Worm (Caenorhabditis elegans) whole organism, young adult: Measurements from ENCODE around the gene F25D1.8.

Experiments used
- B0019.2 ChIP-seq: fragments of 200-800 bp; sonication (Bioruptor generic); conservative IDR thresholded peaks from 2 replicates; pipeline ENCODE4 v1.3.6; 2022; ENCODE audit warnings: missing genetic modification reagents, missing genetic modification characterization, missing compliant biosample characterization
- B0035.1 ChIP-seq: sonication (generic microtip); optimal IDR thresholded peaks from 2 replicates; lab custom pipeline; 2016; ENCODE audit warnings: missing genetic modification characterization, mild to moderate bottlenecking, missing compliant biosample characterization, missing genotype, missing genetic modification reagents
- C06A6.2 ChIP-seq: fragments of 200-800 bp; sonication (Bioruptor generic); conservative IDR thresholded peaks from 2 replicates; pipeline ENCODE4 v1.3.6; 2022; ENCODE audit warnings: missing genetic modification characterization, missing compliant biosample characterization
- C17E4.6 ChIP-seq: fragments of 200-800 bp; sonication (Bioruptor generic); IDR thresholded peaks from 2 replicates; pipeline ENCODE4 v1.3.6; 2022; ENCODE audit warnings: missing genetic modification reagents, missing genetic modification characterization, missing compliant biosample characterization
- D2030.7 ChIP-seq: fragments of 200-800 bp; sonication (Bioruptor generic); IDR thresholded peaks from 2 replicates; pipeline ENCODE4 v1.3.6; 2022; ENCODE audit warnings: missing genetic modification reagents, missing genetic modification characterization, missing compliant biosample characterization
- F10E7.11 ChIP-seq: sonication (generic microtip); optimal IDR thresholded peaks from 2 replicates; lab custom pipeline; 2017; ENCODE audit warnings: mild to moderate bottlenecking, missing genetic modification characterization, moderate library complexity, missing compliant biosample characterization
- F39B2.1 ChIP-seq: fragments of 200-800 bp; sonication (Bioruptor generic); IDR thresholded peaks from 2 replicates; pipeline ENCODE4 v1.3.6; 2022; ENCODE audit warnings: missing genetic modification reagents, missing genetic modification characterization, missing compliant biosample characterization
- F55B11.4 ChIP-seq: sonication (generic microtip); optimal IDR thresholded peaks from 2 replicates; lab custom pipeline; 2016; ENCODE audit warnings: missing compliant biosample characterization, missing genetic modification characterization, borderline replicate concordance; ENCODE audit not compliant: insufficient read depth
- Y53G8AR.9 ChIP-seq: fragments of 200-800 bp; sonication (Bioruptor generic); conservative IDR thresholded peaks from 2 replicates; pipeline ENCODE4 v1.3.6; 2022; ENCODE audit warnings: missing genetic modification reagents, missing genetic modification characterization, missing compliant biosample characterization
- ZK185.1 ChIP-seq: sonication (generic microtip); optimal IDR thresholded peaks from 2 replicates; lab custom pipeline; 2016; ENCODE audit warnings: mild to moderate bottlenecking, missing genetic modification characterization, missing compliant biosample characterization; ENCODE audit not compliant: poor library complexity, severe bottlenecking
- ama-1 ChIP-seq, 3 experiments: fragments of 150-350 bp in 1 of 3; sonication (generic microtip) in 2 of 3; optimal IDR thresholded peaks; 2 replicates each; lab custom pipeline; 2014 to 2018; ENCODE audit warnings: missing biosample characterization in 2 of 3, missing genetic modification characterization in 2 of 3, missing genetic modification reagents in 2 of 3
- aptf-2 ChIP-seq: fragments of 200-800 bp; sonication (Bioruptor generic); conservative IDR thresholded peaks from 2 replicates; pipeline ENCODE4 v1.3.6; 2022; ENCODE audit warnings: missing genetic modification reagents, missing genetic modification characterization, missing compliant biosample characterization
- aptf-3 ChIP-seq: fragments of 200-800 bp; sonication (Bioruptor generic); IDR thresholded peaks from 2 replicates; pipeline ENCODE4 v1.3.6; 2022; ENCODE audit warnings: missing genetic modification characterization, missing compliant biosample characterization
- athp-1 ChIP-seq: sonication (generic microtip); optimal IDR thresholded peaks from 2 replicates; lab custom pipeline; 2017; ENCODE audit warnings: mild to moderate bottlenecking, missing genetic modification characterization, missing compliant biosample characterization
- attf-3 ChIP-seq: fragments of 200-800 bp; sonication (Bioruptor generic); conservative IDR thresholded peaks from 2 replicates; pipeline ENCODE4 v1.3.6; 2022; ENCODE audit warnings: missing genetic modification reagents, missing genetic modification characterization, missing compliant biosample characterization
- attf-5 ChIP-seq: fragments of 200-800 bp; sonication (Bioruptor generic); optimal IDR thresholded peaks from 2 replicates; lab custom pipeline; 2018; ENCODE audit warnings: mild to moderate bottlenecking, missing genetic modification characterization, missing compliant biosample characterization
- ccch-3 ChIP-seq: fragments of 200-800 bp; sonication (Bioruptor generic); optimal IDR thresholded peaks from 2 replicates; lab custom pipeline; 2018; ENCODE audit warnings: mild to moderate bottlenecking, missing genetic modification characterization, missing compliant biosample characterization
- ceh-27 ChIP-seq: fragments of 200-800 bp; sonication (Bioruptor generic); optimal IDR thresholded peaks from 2 replicates; lab custom pipeline; 2018; ENCODE audit warnings: mild to moderate bottlenecking, missing genetic modification characterization, moderate library complexity, missing compliant biosample characterization
- ceh-40 ChIP-seq: fragments of 200-800 bp; sonication (Bioruptor generic); IDR thresholded peaks from 2 replicates; pipeline ENCODE4 v1.3.6; 2022; ENCODE audit warnings: missing genetic modification characterization, missing compliant biosample characterization
- ceh-58 ChIP-seq: fragments of 200-800 bp; sonication (Bioruptor generic); IDR thresholded peaks from 2 replicates; pipeline ENCODE4 v1.3.6; 2022; ENCODE audit warnings: missing genetic modification characterization, missing compliant biosample characterization
- chd-7 ChIP-seq: sonication (generic microtip); optimal IDR thresholded peaks from 2 replicates; lab custom pipeline; 2016; ENCODE audit warnings: mild to moderate bottlenecking, missing genetic modification characterization, moderate library complexity, missing compliant biosample characterization
- dpff-1 ChIP-seq: sonication (generic microtip); optimal IDR thresholded peaks from 2 replicates; lab custom pipeline; 2017; ENCODE audit warnings: mild to moderate bottlenecking, missing genetic modification characterization, missing compliant biosample characterization
- efl-1 ChIP-seq: fragments of 150-350 bp; optimal IDR thresholded peaks from 2 replicates; lab custom pipeline; 2014; ENCODE audit warnings: missing biosample characterization, missing genetic modification reagents, missing genetic modification characterization
- ekl-4 ChIP-seq: fragments of 200-800 bp; sonication (Bioruptor generic); IDR thresholded peaks from 2 replicates; pipeline ENCODE4 v1.3.6; 2022; ENCODE audit warnings: missing genetic modification reagents, missing genetic modification characterization, missing compliant biosample characterization
- ets-4 ChIP-seq: fragments of 200-800 bp; sonication (Bioruptor generic); optimal IDR thresholded peaks from 2 replicates; lab custom pipeline; 2018; ENCODE audit warnings: mild to moderate bottlenecking, missing genetic modification characterization, missing compliant biosample characterization
- fkh-3 ChIP-seq: sonication (generic microtip); optimal IDR thresholded peaks from 2 replicates; lab custom pipeline; 2016; ENCODE audit warnings: mild to moderate bottlenecking, missing genetic modification characterization, missing compliant biosample characterization
- hlh-26 ChIP-seq: fragments of 200-800 bp; sonication (Bioruptor generic); conservative IDR thresholded peaks from 2 replicates; pipeline ENCODE4 v1.3.6; 2022; ENCODE audit warnings: missing genetic modification reagents, missing genetic modification characterization, missing compliant biosample characterization
- hmg-1.2 ChIP-seq: fragments of 200-800 bp; sonication (Bioruptor generic); IDR thresholded peaks from 2 replicates; pipeline ENCODE4 v1.3.6; 2022; ENCODE audit warnings: missing genetic modification reagents, missing genetic modification characterization, missing compliant biosample characterization
- hmg-20 ChIP-seq: fragments of 200-800 bp; sonication (Bioruptor generic); IDR thresholded peaks from 2 replicates; pipeline ENCODE4 v1.3.6; 2022; ENCODE audit warnings: missing genetic modification reagents, missing genetic modification characterization, missing compliant biosample characterization
- hsf-1 ChIP-seq: fragments of 200-800 bp; sonication (Bioruptor generic); IDR thresholded peaks from 2 replicates; pipeline ENCODE4 v1.3.6; 2022; ENCODE audit warnings: missing genetic modification reagents, missing genetic modification characterization, missing compliant biosample characterization
- lag-1 ChIP-seq: fragments of 200-800 bp; sonication (Bioruptor generic); IDR thresholded peaks from 2 replicates; pipeline ENCODE4 v1.3.6; 2022; ENCODE audit warnings: missing genetic modification reagents, missing genetic modification characterization, missing compliant biosample characterization
- lin-26 ChIP-seq: fragments of 200-800 bp; sonication (Bioruptor generic); IDR thresholded peaks from 2 replicates; pipeline ENCODE4 v1.3.6; 2022; ENCODE audit warnings: missing genetic modification reagents, missing genetic modification characterization, missing compliant biosample characterization
- lin-54 ChIP-seq: fragments of 200-800 bp; sonication (Bioruptor generic); optimal IDR thresholded peaks from 2 replicates; lab custom pipeline; 2018; ENCODE audit warnings: mild to moderate bottlenecking, missing genetic modification characterization, missing compliant biosample characterization
- lir-1 ChIP-seq: fragments of 200-800 bp; sonication (Bioruptor generic); conservative IDR thresholded peaks from 2 replicates; pipeline ENCODE4 v1.3.6; 2022; ENCODE audit warnings: missing genetic modification reagents, missing genetic modification characterization, missing compliant biosample characterization
- lsl-1 ChIP-seq: fragments of 200-800 bp; sonication (Bioruptor generic); optimal IDR thresholded peaks from 2 replicates; lab custom pipeline; 2018; ENCODE audit warnings: mild to moderate bottlenecking, missing genetic modification characterization, moderate library complexity, missing compliant biosample characterization
- madf-6 ChIP-seq: fragments of 200-800 bp; sonication (Bioruptor generic); IDR thresholded peaks from 2 replicates; pipeline ENCODE4 v1.3.6; 2022; ENCODE audit warnings: missing genetic modification reagents, missing genetic modification characterization, missing compliant biosample characterization
- mes-4 ChIP-seq: sonication (generic microtip); optimal IDR thresholded peaks from 2 replicates; lab custom pipeline; 2016; ENCODE audit warnings: missing genotype, missing genetic modification characterization, missing compliant biosample characterization
- nfya-1 ChIP-seq: sonication (generic microtip); optimal IDR thresholded peaks from 2 replicates; lab custom pipeline; 2017; ENCODE audit warnings: antibody characterized with exemption, missing compliant biosample characterization, missing genetic modification characterization, borderline replicate concordance; ENCODE audit not compliant: insufficient read depth
- nfya-2 ChIP-seq: fragments of 200-800 bp; sonication (Bioruptor generic); IDR thresholded peaks from 2 replicates; pipeline ENCODE4 v1.3.6; 2022; ENCODE audit warnings: missing genetic modification reagents, missing genetic modification characterization, missing compliant biosample characterization
- nhr-27 ChIP-seq: fragments of 200-800 bp; sonication (Bioruptor generic); optimal IDR thresholded peaks from 2 replicates; lab custom pipeline; 2018; ENCODE audit warnings: mild to moderate bottlenecking, missing genetic modification characterization, moderate library complexity, missing compliant biosample characterization
- nhr-90 ChIP-seq: sonication (generic microtip); optimal IDR thresholded peaks from 2 replicates; lab custom pipeline; 2016; ENCODE audit warnings: missing genotype, mild to moderate bottlenecking, missing genetic modification characterization, missing compliant biosample characterization
- pha-4 ChIP-seq: fragments of 150-350 bp; sonication (generic microtip); optimal IDR thresholded peaks from 2 replicates; lab custom pipeline; 2014; ENCODE audit warnings: missing biosample characterization, missing genetic modification reagents, missing genetic modification characterization
- rec-8 ChIP-seq, 2 experiments: sonication (generic microtip); optimal IDR thresholded peaks; 2 replicates each; lab custom pipeline; 2016; ENCODE audit warnings: mild to moderate bottlenecking in 2 of 2, missing genetic modification characterization in 2 of 2, missing genetic modification reagents in 2 of 2, missing genotype in 2 of 2, missing biosample characterization in 1 of 2, missing compliant biosample characterization in 1 of 2, moderate library complexity in 1 of 2
- repo-1 ChIP-seq: sonication (generic microtip); optimal IDR thresholded peaks from 2 replicates; lab custom pipeline; 2017; ENCODE audit warnings: mild to moderate bottlenecking, missing genetic modification characterization, missing compliant biosample characterization
- sea-2 ChIP-seq: fragments of 200-800 bp; sonication (Bioruptor generic); IDR thresholded peaks from 2 replicates; pipeline ENCODE4 v1.3.6; 2022; ENCODE audit warnings: missing genetic modification characterization, missing compliant biosample characterization
- snpc-3.4 ChIP-seq: sonication (generic microtip); optimal IDR thresholded peaks from 2 replicates; lab custom pipeline; 2017; ENCODE audit warnings: missing genetic modification characterization, mild to moderate bottlenecking, missing compliant biosample characterization, antibody characterized with exemption, moderate library complexity, missing genotype, missing genetic modification reagents
- zim-3 ChIP-seq: sonication (generic microtip); optimal IDR thresholded peaks from 2 replicates; lab custom pipeline; 2017; ENCODE audit warnings: mild to moderate bottlenecking, missing genetic modification characterization, moderate library complexity, missing compliant biosample characterization
- ztf-3 ChIP-seq: fragments of 200-800 bp; sonication (Bioruptor generic); optimal IDR thresholded peaks from 2 replicates; lab custom pipeline; 2018; ENCODE audit warnings: mild to moderate bottlenecking, missing genetic modification characterization, missing compliant biosample characterization

Gene F25D1.8

ce11 chrV:10536808-10537207, 2.4 kb upstream of the F25D1.8 start (continued):
- TF ChIP-seq dpff-1 (tag; lab: Kevin White, UChicago) = no peak
- TF ChIP-seq fkh-3 (tag; lab: Kevin White, UChicago) = no peak
- TF ChIP-seq ets-4 (GFP tag; lab: Kevin White, UChicago) = no peak
- TF ChIP-seq chd-7 = peak; percentile 48
- TF ChIP-seq mes-4 = no peak
- peak; percentile 64 for TF ChIP-seq repo-1 (tag; lab: Kevin White, UChicago)
- peak; percentile 88 for TF ChIP-seq ZK185.1 (tag; lab: Kevin White, UChicago)
- TF ChIP-seq ekl-4 (GFP tag; lab: Robert Waterston, UW) = peak; percentile 79
- TF ChIP-seq zim-3 (tag; lab: Kevin White, UChicago) = no peak
- TF ChIP-seq ceh-27 (GFP tag; lab: Kevin White, UChicago) = peak; percentile 88
- TF ChIP-seq nfya-2 (GFP tag; lab: Robert Waterston, UW) = no peak
- TF ChIP-seq aptf-2 (GFP tag; lab: Robert Waterston, UW) = no peak
- no peak for TF ChIP-seq ama-1 (optimal IDR thresholded peaks at IDR 0.05; lab: Kevin White, UChicago)
- no peak for TF ChIP-seq ama-1 (GFP tag; optimal IDR thresholded peaks at IDR 0.05; lab: Kevin White, UChicago)
- TF ChIP-seq lag-1 (GFP tag; lab: Robert Waterston, UW) = no peak
- no peak for TF ChIP-seq lir-1
- 0 out of 2 replicates have a peak, but pooled peaks have one; percentile 59 for TF ChIP-seq attf-3 (GFP tag; lab: Robert Waterston, UW)
- TF ChIP-seq hlh-26 (GFP tag; lab: Robert Waterston, UW) = no peak
- peak; percentile 94 for TF ChIP-seq lin-54
- no peak for TF ChIP-seq aptf-3 (GFP tag; lab: Robert Waterston, UW)
- TF ChIP-seq hmg-1.2 = peak; percentile 54
- no peak for TF ChIP-seq B0035.1 (tag; lab: Kevin White, UChicago)
- 0 out of 2 replicates have a peak, but pooled peaks have one; percentile 60 for TF ChIP-seq C06A6.2
- TF ChIP-seq madf-6 = 0 out of 2 replicates have a peak, but pooled peaks have one; percentile 52
- no peak for TF ChIP-seq nfya-1 (tag; lab: Kevin White, UChicago)
- no peak for TF ChIP-seq ztf-3 (GFP tag; lab: Kevin White, UChicago)
- peak; percentile 86; the same call in 1 of the 2 replicates for TF ChIP-seq hmg-20 (GFP tag; lab: Robert Waterston, UW)
- TF ChIP-seq B0019.2 = no peak
- TF ChIP-seq rec-8 (tag; optimal IDR thresholded peaks at IDR 0.05; lab: Kevin White, UChicago) = no peak
- no peak for TF ChIP-seq sea-2
- TF ChIP-seq F10E7.11 (tag; lab: Kevin White, UChicago) = no peak
- peak; percentile 23 for TF ChIP-seq athp-1 (tag; lab: Kevin White, UChicago)
- no peak for TF ChIP-seq snpc-3.4 (tag; lab: Kevin White, UChicago)
- TF ChIP-seq Y53G8AR.9 (GFP tag; lab: Robert Waterston, UW) = peak; percentile 81
- TF ChIP-seq lsl-1 (GFP tag; lab: Kevin White, UChicago) = peak; percentile 30
- TF ChIP-seq hsf-1 (GFP tag; lab: Robert Waterston, UW) = peak; percentile 56; the same call in 1 of the 2 replicates
- TF ChIP-seq lin-26 (GFP tag; lab: Robert Waterston, UW) = peak; percentile 47; the same call in 1 of the 2 replicates
- no peak for TF ChIP-seq ceh-58
- TF ChIP-seq ceh-40 (GFP tag; lab: Robert Waterston, UW) = no peak
- peak; percentile 63 for TF ChIP-seq efl-1 (GFP tag; lab: Kevin White, UChicago)
- TF ChIP-seq nhr-27 (tag; lab: Kevin White, UChicago) = no peak
- TF ChIP-seq nhr-90 (tag; lab: Kevin White, UChicago) = no peak
- TF ChIP-seq pha-4 (tag; lab: Kevin White, UChicago) = no peak
- TF ChIP-seq ccch-3 (GFP tag; lab: Kevin White, UChicago) = no peak
- TF ChIP-seq C17E4.6 (GFP tag; lab: Robert Waterston, UW) = no peak
- TF ChIP-seq attf-5 (GFP tag; lab: Kevin White, UChicago) = peak; percentile 90
- no peak for TF ChIP-seq F39B2.1
- TF ChIP-seq F55B11.4 (tag; lab: Kevin White, UChicago) = no peak
- no peak for TF ChIP-seq D2030.7 (GFP tag; lab: Robert Waterston, UW)
